Fruit fly (Drosophila melanogaster): ENCODE measurements around the gene ND-MNLL.

DNA sequence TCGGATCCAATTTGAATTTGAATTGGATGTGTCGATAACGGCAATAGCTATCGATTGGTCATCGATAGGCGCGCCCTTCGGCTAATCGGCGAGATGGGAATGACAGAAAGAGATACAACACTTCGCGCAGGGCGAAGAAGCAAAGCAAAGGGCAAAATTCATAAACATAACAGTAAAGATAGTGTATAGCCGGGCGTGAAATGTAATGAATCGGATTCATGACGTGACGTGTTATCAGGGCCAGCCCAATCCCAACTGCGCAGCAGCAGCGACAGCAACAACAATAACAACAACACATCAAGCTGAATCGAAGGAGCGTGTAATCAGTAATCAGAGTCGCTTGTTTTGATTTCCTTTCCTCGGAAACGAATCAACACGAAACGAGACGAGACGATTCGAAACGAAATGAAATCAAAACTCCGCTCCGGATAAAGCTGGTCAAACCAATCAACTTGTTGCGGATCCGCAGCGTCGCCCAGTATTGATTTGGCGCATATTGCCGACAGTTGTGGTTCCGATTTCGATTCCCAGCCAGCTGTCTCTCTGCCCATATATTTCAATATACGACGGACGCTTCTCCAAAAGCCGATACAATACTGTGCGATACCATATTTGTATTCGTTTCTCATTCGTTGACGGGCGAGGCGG, 18.5 kb upstream of the ND-MNLL start, which contains the start of gene snz:
- no peak for TF ChIP-seq Sp1 (GFP tag; optimal IDR thresholded peaks at IDR 0.05)
- TF ChIP-seq woc (GFP tag; optimal IDR thresholded peaks at IDR 0.05), result no peak
- TF ChIP-seq h (GFP tag; optimal IDR thresholded peaks at IDR 0.05), result no peak
- TF ChIP-seq Dif (GFP tag; optimal IDR thresholded peaks at IDR 0.05; ENCODE audit: partially characterized antibody), result no peak
- TF ChIP-seq tai (GFP tag; optimal IDR thresholded peaks at IDR 0.05), result no peak
- TF ChIP-seq Dfd (GFP tag; optimal IDR thresholded peaks at IDR 0.05), result no peak
- no peak for TF ChIP-seq dmrt93B (GFP tag; optimal IDR thresholded peaks at IDR 0.05)
- TF ChIP-seq Jra (GFP tag; optimal IDR thresholded peaks at IDR 0.05), result no peak
- no peak for TF ChIP-seq fru (GFP tag; optimal IDR thresholded peaks at IDR 0.05)
- TF ChIP-seq psq (GFP tag; optimal IDR thresholded peaks at IDR 0.05), result no peak
- no peak for TF ChIP-seq br (GFP tag; optimal IDR thresholded peaks at IDR 0.05)
- TF ChIP-seq HLH106 (tag; optimal IDR thresholded peaks at IDR 0.05), result no peak
- no peak for TF ChIP-seq Hr83 (GFP tag; optimal IDR thresholded peaks at IDR 0.05; ENCODE audit: poor library complexity, severe bottlenecking)
- TF ChIP-seq usp (GFP tag; optimal IDR thresholded peaks at IDR 0.05), result no peak

All from whole organism, wandering third instar larva.